Worm (Caenorhabditis elegans) whole organism, L1 larva: ENCODE measurements around the gene T11G6.5.

Experiments used
- alr-1 ChIP-seq: fragments of 200-800 bp; sonication (Bioruptor generic); optimal IDR thresholded peaks from 2 replicates; lab custom pipeline; 2018; ENCODE audit warnings: borderline replicate concordance, mild to moderate bottlenecking, missing genetic modification characterization, missing compliant biosample characterization
- blmp-1 ChIP-seq: fragments of 150-350 bp; optimal IDR thresholded peaks from 2 replicates; lab custom pipeline; 2014; ENCODE audit warnings: missing biosample characterization, missing genetic modification characterization
- ceh-63 ChIP-seq: fragments of 200-800 bp; sonication (Bioruptor generic); optimal IDR thresholded peaks from 2 replicates; lab custom pipeline; 2018; ENCODE audit warnings: mild to moderate bottlenecking, missing genetic modification characterization, missing compliant biosample characterization
- ceh-90 ChIP-seq: sonication (generic microtip); optimal IDR thresholded peaks from 2 replicates; lab custom pipeline; 2016; ENCODE audit warnings: missing genetic modification characterization, missing compliant biosample characterization
- efl-1 ChIP-seq, 4 experiments: fragments of 150-350 bp; optimal IDR thresholded peaks in 3 of 4; peaks in 1 of 4; 1 replicate in 1 of 4; 2 replicates in 3 of 4; lab custom pipeline; 2014; ENCODE audit warnings: missing biosample characterization in 2 of 4, missing genetic modification characterization in 2 of 4, missing genetic modification reagents in 2 of 4
- efl-3 ChIP-seq: fragments of 200-800 bp; sonication (Bioruptor generic); optimal IDR thresholded peaks from 2 replicates; lab custom pipeline; 2018; ENCODE audit warnings: mild to moderate bottlenecking, missing genetic modification characterization, missing compliant biosample characterization
- egl-27 ChIP-seq, 2 experiments: fragments of 150-350 bp in 1 of 2; sonication (generic microtip); optimal IDR thresholded peaks; 3 replicates each; lab custom pipeline; 2017 to 2018; ENCODE audit warnings: missing biosample characterization in 2 of 2, missing genetic modification characterization in 2 of 2, missing genetic modification reagents in 2 of 2
- elt-3 ChIP-seq, 6 experiments: fragments of 150-350 bp in 1 of 6; sonication (generic microtip); optimal IDR thresholded peaks; 2 replicates each; lab custom pipeline; 2017 to 2018; ENCODE audit warnings: missing biosample characterization in 6 of 6, missing genetic modification characterization in 6 of 6, inconsistent platforms in 1 of 6
- fkh-10 ChIP-seq: sonication (generic microtip); optimal IDR thresholded peaks from 2 replicates; lab custom pipeline; 2017; ENCODE audit warnings: missing biosample characterization, missing genetic modification reagents, missing genetic modification characterization
- fkh-4 ChIP-seq: sonication (generic microtip); optimal IDR thresholded peaks from 2 replicates; lab custom pipeline; 2016; ENCODE audit warnings: missing compliant biosample characterization, missing genetic modification characterization, borderline replicate concordance
- fkh-8 ChIP-seq: sonication (generic microtip); optimal IDR thresholded peaks from 2 replicates; lab custom pipeline; 2016; ENCODE audit warnings: mild to moderate bottlenecking, missing genetic modification characterization, missing compliant biosample characterization
- grh-1 ChIP-seq: fragments of 200-800 bp; sonication (Bioruptor generic); IDR thresholded peaks from 2 replicates; pipeline ENCODE4 v1.3.6; 2022; ENCODE audit warnings: missing genetic modification reagents, missing genetic modification characterization, missing compliant biosample characterization
- hlh-4 ChIP-seq: sonication (generic microtip); optimal IDR thresholded peaks from 2 replicates; lab custom pipeline; 2016; ENCODE audit warnings: mild to moderate bottlenecking, missing genetic modification characterization, missing compliant biosample characterization
- hpl-2 ChIP-seq: fragments of 150-350 bp; optimal IDR thresholded peaks from 2 replicates; lab custom pipeline; 2014; ENCODE audit warnings: missing biosample characterization, missing genetic modification reagents, missing genetic modification characterization
- irx-1 ChIP-seq: sonication (generic microtip); optimal IDR thresholded peaks from 2 replicates; lab custom pipeline; 2016; ENCODE audit warnings: missing genetic modification characterization, missing compliant biosample characterization
- lin-13 ChIP-seq: fragments of 150-350 bp; optimal IDR thresholded peaks from 2 replicates; lab custom pipeline; 2014; ENCODE audit warnings: missing biosample characterization, missing genetic modification reagents, missing genetic modification characterization
- lin-35 ChIP-seq, 2 experiments: fragments of 150-350 bp; optimal IDR thresholded peaks; 2 replicates each; lab custom pipeline; 2014; ENCODE audit warnings: missing biosample characterization in 2 of 2, missing genetic modification characterization in 2 of 2, missing genetic modification reagents in 2 of 2
- lsy-2 ChIP-seq, 2 experiments: fragments of 150-350 bp; optimal IDR thresholded peaks; 2 replicates each; lab custom pipeline; 2014; ENCODE audit warnings: missing biosample characterization in 2 of 2, missing genetic modification characterization in 2 of 2
- mdl-1 ChIP-seq, 2 experiments: fragments of 150-350 bp; optimal IDR thresholded peaks; 2 replicates each; lab custom pipeline; 2014 to 2017; ENCODE audit warnings: missing biosample characterization in 2 of 2, missing genetic modification characterization in 2 of 2, inconsistent platforms in 1 of 2
- nhr-11 ChIP-seq: fragments of 150-350 bp; optimal IDR thresholded peaks from 2 replicates; lab custom pipeline; 2014; ENCODE audit warnings: missing biosample characterization, missing genetic modification characterization
- nhr-237 ChIP-seq: fragments of 150-350 bp; optimal IDR thresholded peaks from 2 replicates; lab custom pipeline; 2014; ENCODE audit warnings: missing biosample characterization, missing genetic modification characterization
- nhr-28 ChIP-seq: fragments of 150-350 bp; optimal IDR thresholded peaks from 2 replicates; lab custom pipeline; 2014; ENCODE audit warnings: missing biosample characterization, missing genetic modification characterization
- nhr-47 ChIP-seq: sonication (generic microtip); optimal IDR thresholded peaks from 2 replicates; lab custom pipeline; 2016; ENCODE audit warnings: mild to moderate bottlenecking, missing genetic modification characterization, moderate library complexity, missing compliant biosample characterization
- nhr-71 ChIP-seq: sonication (generic microtip); optimal IDR thresholded peaks from 2 replicates; lab custom pipeline; 2016; ENCODE audit warnings: mild to moderate bottlenecking, missing genetic modification characterization, moderate library complexity, missing compliant biosample characterization
- nhr-77 ChIP-seq: fragments of 150-350 bp; optimal IDR thresholded peaks from 2 replicates; lab custom pipeline; 2014; ENCODE audit warnings: missing biosample characterization, missing genetic modification characterization
- nhr-84 ChIP-seq: sonication (generic microtip); optimal IDR thresholded peaks from 2 replicates; lab custom pipeline; 2017; ENCODE audit warnings: missing biosample characterization, missing genetic modification characterization
- nhr-85 ChIP-seq: sonication (generic microtip); peaks from one replicate; lab custom pipeline; 2016; ENCODE audit warnings: missing genetic modification characterization, inconsistent platforms, missing compliant biosample characterization
- nhr-90 ChIP-seq: sonication (generic microtip); optimal IDR thresholded peaks from 2 replicates; lab custom pipeline; 2016; ENCODE audit warnings: mild to moderate bottlenecking, missing genetic modification characterization, missing compliant biosample characterization; ENCODE audit not compliant: poor library complexity
- pax-3 ChIP-seq: fragments of 200-800 bp; sonication (Bioruptor generic); optimal IDR thresholded peaks from 2 replicates; lab custom pipeline; 2018; ENCODE audit warnings: mild to moderate bottlenecking, missing genetic modification characterization, moderate library complexity, missing compliant biosample characterization
- rnt-1 ChIP-seq: sonication (generic microtip); optimal IDR thresholded peaks from 2 replicates; lab custom pipeline; 2016; ENCODE audit warnings: mild to moderate bottlenecking, missing genetic modification characterization, moderate library complexity, missing compliant biosample characterization
- skn-1 ChIP-seq: fragments of 150-350 bp; optimal IDR thresholded peaks from 2 replicates; lab custom pipeline; 2014; ENCODE audit warnings: missing biosample characterization, missing genetic modification characterization
- snpc-4 ChIP-seq: fragments of 150-350 bp; optimal IDR thresholded peaks from 2 replicates; lab custom pipeline; 2014; ENCODE audit warnings: missing biosample characterization, missing genetic modification characterization
- sox-4 ChIP-seq: sonication (generic microtip); optimal IDR thresholded peaks from 2 replicates; lab custom pipeline; 2016; ENCODE audit warnings: missing genetic modification characterization, missing compliant biosample characterization
- tbx-2 ChIP-seq: sonication (generic microtip); optimal IDR thresholded peaks from 2 replicates; lab custom pipeline; 2016; ENCODE audit warnings: missing genetic modification characterization, missing compliant biosample characterization
- unc-86 ChIP-seq: sonication (generic microtip); optimal IDR thresholded peaks from 2 replicates; lab custom pipeline; 2016; ENCODE audit warnings: missing genetic modification characterization, missing compliant biosample characterization
- unc-98 ChIP-seq: fragments of 200-800 bp; sonication (Bioruptor generic); IDR thresholded peaks from 2 replicates; pipeline ENCODE4 v1.3.6; 2022; ENCODE audit warnings: missing genetic modification characterization, missing compliant biosample characterization
- zag-1 ChIP-seq: fragments of 150-350 bp; optimal IDR thresholded peaks from 2 replicates; lab custom pipeline; 2014; ENCODE audit warnings: missing biosample characterization, missing genetic modification characterization
- zip-4 ChIP-seq: fragments of 200-800 bp; sonication (Bioruptor generic); optimal IDR thresholded peaks from 2 replicates; lab custom pipeline; 2018; ENCODE audit warnings: mild to moderate bottlenecking, missing genetic modification characterization, moderate library complexity, missing compliant biosample characterization
- ztf-11 ChIP-seq, 2 experiments: sonication (generic microtip); optimal IDR thresholded peaks; 2 replicates each; lab custom pipeline; 2016 to 2017; ENCODE audit warnings: missing genetic modification characterization in 2 of 2, missing biosample characterization in 1 of 2, missing compliant biosample characterization in 1 of 2
- ztf-4 ChIP-seq: fragments of 150-350 bp; optimal IDR thresholded peaks from 2 replicates; lab custom pipeline; 2014; ENCODE audit warnings: missing biosample characterization, missing genetic modification characterization

Gene T11G6.5

ce11 chrIV:10852403-10852802, 9.8 kb upstream of the T11G6.5 start (continued):
- TF ChIP-seq unc-86 (no peak), grh-1 (GFP tag; lab: Robert Waterston, UW) (no peak), hpl-2 (GFP tag; lab: Kevin White, UChicago) (no peak), blmp-1 (tag; lab: Kevin White, UChicago) (peak; percentile 95), elt-3 (tag; optimal IDR thresholded peaks at IDR 0.05; lab: Kevin White, UChicago) (peak in 1 of 6 experiments; percentile 16), nhr-47 (no peak), rnt-1 (tag; lab: Kevin White, UChicago) (no peak), nhr-84 (no peak), ceh-90 (tag; lab: Kevin White, UChicago) (no peak), nhr-11 (no peak), ceh-63 (GFP tag; lab: Kevin White, UChicago) (no peak), hlh-4 (tag; lab: Kevin White, UChicago) (no peak), nhr-85 (tag; lab: Kevin White, UChicago) (peak; percentile 39), skn-1 (tag; lab: Kevin White, UChicago) (no peak), fkh-8 (tag; lab: Kevin White, UChicago) (no peak), lin-13 (no peak), fkh-10 (no peak), snpc-4 (no peak), nhr-77 (no peak), nhr-71 (tag; lab: Kevin White, UChicago) (peak; percentile 12), alr-1 (tag; lab: Kevin White, UChicago) (no peak), unc-98 (GFP tag; lab: Robert Waterston, UW) (no peak), nhr-90 (no peak), lsy-2 (tag; optimal IDR thresholded peaks at IDR 0.05; lab: Kevin White, UChicago) (peak in 1 of 2 experiments; percentile 9), efl-3 (GFP tag; lab: Kevin White, UChicago) (no peak), nhr-237 (tag; lab: Kevin White, UChicago) (no peak), fkh-4 (no peak), zip-4 (GFP tag; lab: Kevin White, UChicago) (no peak), lin-35 (GFP tag; optimal IDR thresholded peaks at IDR 0.05; lab: Kevin White, UChicago) (no peak), egl-27 (tag; optimal IDR thresholded peaks at IDR 0.05; lab: Kevin White, UChicago) (no peak), zag-1 (no peak), pax-3 (tag; lab: Kevin White, UChicago) (no peak), nhr-28 (tag; lab: Kevin White, UChicago) (no peak)

ce11 chrIV:10851833-10852232, 9.3 kb upstream of the T11G6.5 start, which contains the start of gene T11G6.4:
Gene T11G6.4 (minus strand): TSS chrIV:10851933.
- TF ChIP-seq nhr-11 (no peak), pax-3 (tag; lab: Kevin White, UChicago) (no peak), efl-1 (optimal IDR thresholded peaks at IDR 0.05; lab: Kevin White, UChicago) (no peak), efl-1 (GFP tag; optimal IDR thresholded peaks at IDR 0.05 in 1 of 2; lab: Kevin White, UChicago) (no peak), irx-1 (tag; lab: Kevin White, UChicago) (no peak)

- TF ChIP-seq tbx-2 (tag; lab: Kevin White, UChicago) = no peak
- no peak for TF ChIP-seq efl-1 (optimal IDR thresholded peaks at IDR 0.05; lab: Kevin White, UChicago)
- peak in 1 of 2 experiments; percentile 80 for TF ChIP-seq efl-1 (GFP tag; optimal IDR thresholded peaks at IDR 0.05 in 1 of 2; lab: Kevin White, UChicago)
Measured at ce11 chrIV:10851136-10851535, 8.6 kb upstream of the T11G6.5 start.

DNA sequence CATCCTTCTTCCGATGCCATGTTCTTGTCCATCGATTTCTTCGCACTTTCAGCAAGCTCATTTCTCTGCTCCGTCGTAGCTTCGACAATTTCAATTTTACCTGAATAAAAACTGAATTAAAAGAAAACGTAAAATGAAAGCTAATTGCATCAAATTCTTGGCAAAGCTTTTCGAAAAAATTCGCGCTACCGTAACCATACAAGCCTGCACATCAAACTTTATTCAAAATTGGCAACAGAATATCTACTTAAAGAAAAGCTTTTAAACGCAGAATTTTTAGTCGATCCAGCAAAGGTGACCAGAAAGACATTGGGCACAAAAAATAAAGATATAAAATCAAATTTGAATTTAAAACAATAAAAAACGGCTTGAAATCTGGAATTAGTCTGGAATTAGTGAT, 323 bp downstream of the T11G6.5 start:
- no peak for TF ChIP-seq sox-4 (tag; lab: Kevin White, UChicago)
- no peak for TF ChIP-seq elt-3 (tag; optimal IDR thresholded peaks at IDR 0.05; lab: Kevin White, UChicago)
- no peak for TF ChIP-seq mdl-1 (tag; optimal IDR thresholded peaks at IDR 0.05; lab: Kevin White, UChicago)
- TF ChIP-seq snpc-4 = no peak
- no peak for TF ChIP-seq nhr-28 (tag; lab: Kevin White, UChicago)
- TF ChIP-seq ztf-11 (tag; optimal IDR thresholded peaks at IDR 0.05; lab: Kevin White, UChicago) = no peak
- TF ChIP-seq nhr-47 = no peak
- no peak for TF ChIP-seq skn-1 (tag; lab: Kevin White, UChicago)
- TF ChIP-seq ztf-4 = no peak
